Worm (Caenorhabditis elegans): Measurements from ENCODE around the gene nhr-281.

Gene nhr-281

ce11 chrX:14115480-14116161 lies 2.4 kb upstream of the nhr-281 start, which contains the start of gene F28H6.7 (continued):
- no peak for TF ChIP-seq R02D3.7 (tag; optimal IDR thresholded peaks at IDR 0.05)
- TF ChIP-seq lin-15B (tag; optimal IDR thresholded peaks at IDR 0.05) = no peak
- peak; percentile 58; the same call in 1 of the 2 replicates for TF ChIP-seq php-3 (GFP tag; IDR thresholded peaks at IDR 0.05)
- TF ChIP-seq mep-1 (tag; optimal IDR thresholded peaks at IDR 0.05) = peak; percentile 52
- TF ChIP-seq ceh-32 (tag; optimal IDR thresholded peaks at IDR 0.05; ENCODE audit: poor library complexity) = no peak
- TF ChIP-seq unc-62 (GFP tag; optimal IDR thresholded peaks at IDR 0.05 in 1 of 2) = no peak
- no peak for TF ChIP-seq unc-62 (tag; optimal IDR thresholded peaks at IDR 0.05)
- TF ChIP-seq snpc-1.2 (GFP tag; IDR thresholded peaks at IDR 0.05) = peak; percentile 76
- TF ChIP-seq nhr-48 (tag; optimal IDR thresholded peaks at IDR 0.05) = no peak
- TF ChIP-seq dmd-8 (GFP tag; IDR thresholded peaks at IDR 0.05) = peak; percentile 79

DNA sequence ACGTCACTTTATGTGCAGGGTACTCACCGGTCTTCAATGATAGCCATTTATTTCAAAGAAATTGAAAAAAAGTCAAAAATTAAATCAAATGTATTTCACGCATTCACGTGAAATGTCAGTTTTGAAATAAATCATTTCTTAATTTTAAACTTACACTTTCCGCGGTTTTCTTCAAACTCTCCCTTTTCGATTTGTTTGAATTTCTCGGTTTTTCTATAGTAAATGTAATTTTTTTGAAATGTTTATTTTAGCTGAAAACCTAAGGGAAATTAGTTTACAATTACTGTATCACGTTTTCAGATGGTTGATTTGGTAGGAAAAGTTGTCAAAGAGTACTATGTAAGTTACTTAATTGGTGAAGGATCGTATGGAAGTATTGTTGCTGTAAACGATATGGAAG lies 5.0 kb downstream of the nhr-281 start, which contains the start of gene F16B12.7:
TSS of gene F16B12.7 (plus strand) at position 301 of the 400 bp plus-strand sequence.
- peak in 1 of 2 experiments; percentile 39 for TF ChIP-seq unc-62 (GFP tag; optimal IDR thresholded peaks at IDR 0.05 in 1 of 2)
- no peak for TF ChIP-seq unc-62 (tag; optimal IDR thresholded peaks at IDR 0.05)
- TF ChIP-seq aha-1 (tag) = no peak
- TF ChIP-seq nhr-41 (GFP tag; IDR thresholded peaks at IDR 0.05) = no peak
- no peak for TF ChIP-seq fos-1 (tag; optimal IDR thresholded peaks at IDR 0.05)
- no peak for TF ChIP-seq daf-19 (GFP tag; conservative IDR thresholded peaks at IDR 0.05)
- no peak for TF ChIP-seq dmd-6 (GFP tag; IDR thresholded peaks at IDR 0.05)
- TF ChIP-seq egl-43 (GFP tag; IDR thresholded peaks at IDR 0.05) = no peak

- TF ChIP-seq set-16 (GFP tag; IDR thresholded peaks at IDR 0.05) = no peak
- no peak for TF ChIP-seq zip-2 (tag; optimal IDR thresholded peaks at IDR 0.05)
- TF ChIP-seq ceh-28 (tag; optimal IDR thresholded peaks at IDR 0.05) = no peak
- TF ChIP-seq unc-62 (GFP tag; optimal IDR thresholded peaks at IDR 0.05 in 1 of 2) = peak in 1 of 2 experiments; percentile 95
- no peak for TF ChIP-seq unc-62 (tag; optimal IDR thresholded peaks at IDR 0.05)
Observed at ce11 chrX:14102474-14102873, 10.8 kb downstream of the nhr-281 start.

ce11 chrX:14101986-14102385 lies 11.3 kb downstream of the nhr-281 start, which contains the start of gene F16B12.6:
Gene F16B12.6, plus strand, starts transcription at chrX:14102316.
- TF ChIP-seq mdl-1 (tag; optimal IDR thresholded peaks at IDR 0.05) (peak in 1 of 2 experiments; percentile 19), nhr-28 (tag; optimal IDR thresholded peaks at IDR 0.05) (peak; percentile 51), tag-97 (GFP tag; IDR thresholded peaks at IDR 0.05) (no peak), ctbp-1 (GFP tag; IDR thresholded peaks at IDR 0.05) (no peak), egl-43 (GFP tag; IDR thresholded peaks at IDR 0.05) (peak; percentile 59; the same call in 1 of the 2 replicates), snpc-4 (tag; optimal IDR thresholded peaks at IDR 0.05) (no peak), D1046.2 (GFP tag; IDR thresholded peaks at IDR 0.05) (no peak), F37D6.2 (tag; optimal IDR thresholded peaks at IDR 0.05) (peak; percentile 30), T26A8.4 (GFP tag; IDR thresholded peaks at IDR 0.05) (peak; percentile 47; the same call in 1 of the 2 replicates), dmd-6 (GFP tag; IDR thresholded peaks at IDR 0.05) (peak; percentile 60), zip-11 (GFP tag; IDR thresholded peaks at IDR 0.05) (no peak), dpl-1 (GFP tag; optimal IDR thresholded peaks at IDR 0.05) (peak; percentile 90), mep-1 (tag; optimal IDR thresholded peaks at IDR 0.05) (peak; percentile 85), lin-13 (GFP tag; optimal IDR thresholded peaks at IDR 0.05) (peak; percentile 80), zfp-3 (GFP tag; conservative IDR thresholded peaks at IDR 0.05) (no peak), ceh-82 (tag; optimal IDR thresholded peaks at IDR 0.05) (no peak), unc-62 (GFP tag; optimal IDR thresholded peaks at IDR 0.05 in 1 of 2) (no peak), unc-62 (tag; optimal IDR thresholded peaks at IDR 0.05) (no peak), snpc-1.2 (GFP tag; IDR thresholded peaks at IDR 0.05) (no peak), nhr-11 (tag; optimal IDR thresholded peaks at IDR 0.05) (peak; percentile 57), lin-1 (GFP tag; IDR thresholded peaks at IDR 0.05) (no peak), egl-27 (tag; optimal IDR thresholded peaks at IDR 0.05) (no peak), dmd-9 (GFP tag; IDR thresholded peaks at IDR 0.05) (peak; percentile 18; the same call in 1 of the 2 replicates), dve-1 (tag; optimal IDR thresholded peaks at IDR 0.05; ENCODE audit: insufficient read depth) (peak; percentile 78), daf-16 (GFP tag; optimal IDR thresholded peaks at IDR 0.05) (no peak), daf-16 (tag; optimal IDR thresholded peaks at IDR 0.05) (peak; percentile 66), ztf-7 (tag; optimal IDR thresholded peaks at IDR 0.05) (no peak), hlh-11 (tag; optimal IDR thresholded peaks at IDR 0.05) (peak; percentile 89), daf-8 (GFP tag; IDR thresholded peaks at IDR 0.05) (no peak), ceh-44 (GFP tag; IDR thresholded peaks at IDR 0.05) (no peak), pqm-1 (tag; optimal IDR thresholded peaks at IDR 0.05) (no peak), set-16 (GFP tag; IDR thresholded peaks at IDR 0.05) (peak; percentile 46; the same call in 1 of the 2 replicates), ces-1 (GFP tag; optimal IDR thresholded peaks at IDR 0.05) (no peak)
